Fruit fly (Drosophila melanogaster): ENCODE results near the gene CG43815.

DNA sequence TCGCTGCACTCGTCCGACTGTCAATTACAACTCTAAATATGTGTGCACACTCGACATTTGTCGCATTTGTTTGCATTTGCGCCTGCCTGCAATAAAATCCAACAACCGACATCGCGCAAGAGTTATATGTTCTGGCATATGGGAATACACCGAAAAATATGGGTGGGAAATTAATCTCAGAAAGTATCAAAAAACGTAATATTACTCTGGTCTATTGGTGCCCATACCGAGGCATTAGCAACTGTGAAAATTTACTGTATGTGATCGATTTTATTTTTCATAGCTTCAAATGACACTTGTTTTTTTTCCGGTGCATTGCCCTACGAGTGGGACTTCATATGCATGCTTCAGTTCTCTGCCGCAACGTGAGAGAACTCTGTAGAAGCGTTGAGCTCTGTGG lies 2.1 kb upstream of the CG43815 start:
- TF ChIP-seq CTCF (optimal IDR thresholded peaks at IDR 0.05) (no peak), CG8478 (optimal IDR thresholded peaks at IDR 0.05) (no peak)

Data from S2 (cell line).